Fruit fly (Drosophila melanogaster) whole organism, embryonic: ENCODE measurements around the gene Nup358.
A peak's percentile ranks its signal among the peaks of the same experiment; 100 is the strongest.

Experiments used
- Abd-B ChIP-seq: fragments of 200-800 bp; sonication (Bioruptor generic); optimal IDR thresholded peaks from 2 replicates; lab custom pipeline; 2018; ENCODE audit warnings: missing biosample characterization, mild to moderate bottlenecking, missing genetic modification characterization, moderate library complexity
- Adf1 ChIP-seq: fragments of 200-800 bp; sonication (Bioruptor generic); IDR thresholded peaks from 2 replicates; pipeline ENCODE4 v1.3.6; 2022; ENCODE audit warnings: missing biosample characterization, missing genetic modification characterization
- Atf3 ChIP-seq: fragments of 200-800 bp; sonication (Bioruptor generic); optimal IDR thresholded peaks from 3 replicates; lab custom pipeline; 2016; ENCODE audit warnings: missing biosample characterization, missing genetic modification characterization
- Awh ChIP-seq: fragments of 200-800 bp; sonication (Bioruptor generic); IDR thresholded peaks from 2 replicates; pipeline ENCODE4, ENCODE4 v1.3.6; 2022; ENCODE audit warnings: missing biosample characterization, missing genetic modification characterization
- BEAF-32 ChIP-seq: fragments of 200-800 bp; sonication (Bioruptor generic); optimal IDR thresholded peaks from 3 replicates; lab custom pipeline; 2017; ENCODE audit warnings: missing biosample characterization, missing genetic modification characterization, mild to moderate bottlenecking, moderate library complexity, missing genetic modification reagents
- BtbVII ChIP-seq: fragments of 200-800 bp; sonication (Bioruptor generic); optimal IDR thresholded peaks from 3 replicates; lab custom pipeline; 2017; ENCODE audit warnings: missing biosample characterization, mild to moderate bottlenecking, missing genetic modification characterization
- C15 ChIP-seq: fragments of 200-800 bp; sonication (Bioruptor generic); IDR thresholded peaks from 3 replicates; pipeline ENCODE4 v1.3.6; 2022; ENCODE audit warnings: missing biosample characterization, missing genetic modification characterization
- CG10274 ChIP-seq: fragments of 200-800 bp; sonication (Bioruptor generic); optimal IDR thresholded peaks from 3 replicates; lab custom pipeline; 2017; ENCODE audit warnings: missing biosample characterization, mild to moderate bottlenecking, missing genetic modification characterization
- CG10366 ChIP-seq: fragments of 200-800 bp; sonication (Bioruptor generic); IDR thresholded peaks from 2 replicates; pipeline ENCODE4 v1.3.6; 2022; ENCODE audit warnings: missing biosample characterization, missing genetic modification characterization
- CG10431 ChIP-seq: fragments of 200-800 bp; sonication (Bioruptor generic); optimal IDR thresholded peaks from 3 replicates; lab custom pipeline; 2018; ENCODE audit warnings: missing biosample characterization, mild to moderate bottlenecking, missing genetic modification characterization
- CG10959 ChIP-seq: fragments of 200-800 bp; sonication (Bioruptor generic); IDR thresholded peaks from 2 replicates; pipeline ENCODE4 v1.3.6; 2022; ENCODE audit warnings: missing biosample characterization, missing genetic modification characterization
- CG12071 ChIP-seq: fragments of 200-800 bp; sonication (Bioruptor generic); optimal IDR thresholded peaks from 3 replicates; lab custom pipeline; 2018; ENCODE audit warnings: missing biosample characterization, mild to moderate bottlenecking, missing genetic modification characterization
- CG13287 ChIP-seq: fragments of 200-800 bp; sonication (Bioruptor generic); IDR thresholded peaks from 2 replicates; pipeline ENCODE4 v1.3.6; 2022; ENCODE audit warnings: missing biosample characterization, missing genetic modification characterization; ENCODE audit not compliant: partially characterized antibody
- CG13775 ChIP-seq: fragments of 200-800 bp; sonication (Bioruptor generic); optimal IDR thresholded peaks from 3 replicates; lab custom pipeline; 2017; ENCODE audit warnings: missing biosample characterization, mild to moderate bottlenecking, missing genetic modification characterization
- CG17359 ChIP-seq: fragments of 200-800 bp; sonication (Bioruptor generic); optimal IDR thresholded peaks from 3 replicates; lab custom pipeline; 2018; ENCODE audit warnings: missing biosample characterization, mild to moderate bottlenecking, missing genetic modification characterization, moderate library complexity
- CG32772 ChIP-seq: fragments of 200-800 bp; sonication (Bioruptor generic); IDR thresholded peaks from 2 replicates; pipeline ENCODE4 v1.3.6; 2022; ENCODE audit warnings: missing biosample characterization, missing genetic modification characterization
- CG34224 ChIP-seq: fragments of 200-800 bp; sonication (Bioruptor generic); IDR thresholded peaks from 3 replicates; pipeline ENCODE4 v1.3.6; 2022; ENCODE audit warnings: missing biosample characterization, missing genetic modification characterization; ENCODE audit not compliant: partially characterized antibody
- CG34422 ChIP-seq: fragments of 200-800 bp; sonication (Bioruptor generic); IDR thresholded peaks from 3 replicates; pipeline ENCODE4 v1.3.6; 2022; ENCODE audit warnings: missing biosample characterization, missing genetic modification characterization
- CG5245 ChIP-seq: fragments of 200-800 bp; sonication (Bioruptor generic); optimal IDR thresholded peaks from 3 replicates; lab custom pipeline; 2016; ENCODE audit warnings: missing biosample characterization, missing genetic modification characterization
- CG7271 ChIP-seq: fragments of 200-800 bp; sonication (Bioruptor generic); optimal IDR thresholded peaks from 2 replicates; lab custom pipeline; 2018; ENCODE audit warnings: missing biosample characterization, mild to moderate bottlenecking, missing genetic modification characterization, moderate library complexity
- CG7372 ChIP-seq: fragments of 200-800 bp; sonication (Bioruptor generic); IDR thresholded peaks from 2 replicates; pipeline ENCODE4 v1.3.6; 2022; ENCODE audit warnings: missing biosample characterization, missing genetic modification characterization
- CG8388 ChIP-seq: fragments of 200-800 bp; sonication (Bioruptor generic); optimal IDR thresholded peaks from 2 replicates; lab custom pipeline; 2019; ENCODE audit warnings: missing biosample characterization, mild to moderate bottlenecking, missing genetic modification characterization, moderate library complexity
- CG9215 ChIP-seq: fragments of 200-800 bp; sonication (Bioruptor generic); IDR thresholded peaks from 2 replicates; pipeline ENCODE4 v1.3.6; 2022; ENCODE audit warnings: missing biosample characterization, missing genetic modification characterization
- CG9437 ChIP-seq: fragments of 200-800 bp; sonication (Bioruptor generic); optimal IDR thresholded peaks from 2 replicates; lab custom pipeline; 2018; ENCODE audit warnings: missing biosample characterization, mild to moderate bottlenecking, missing genetic modification characterization
- CG9797 ChIP-seq: fragments of 200-800 bp; sonication (Bioruptor generic); optimal IDR thresholded peaks from 3 replicates; lab custom pipeline; 2018; ENCODE audit warnings: missing biosample characterization, mild to moderate bottlenecking, missing genetic modification characterization
- CTCF ChIP-seq: fragments of 200-800 bp; sonication (Bioruptor generic); optimal IDR thresholded peaks from 2 replicates; lab custom pipeline; 2017; ENCODE audit warnings: missing biosample characterization, mild to moderate bottlenecking, missing genetic modification characterization, moderate library complexity
- Chrac-16 ChIP-seq: fragments of 200-800 bp; sonication (Bioruptor generic); optimal IDR thresholded peaks from 3 replicates; lab custom pipeline; 2016; ENCODE audit warnings: missing biosample characterization, missing genetic modification characterization
- Doc2 ChIP-seq: fragments of 200-800 bp; sonication (Bioruptor generic); IDR thresholded peaks from 2 replicates; pipeline ENCODE4 v1.3.6; 2022; ENCODE audit warnings: missing biosample characterization, missing genetic modification characterization
- Doc3 ChIP-seq: fragments of 200-800 bp; sonication (Bioruptor generic); IDR thresholded peaks from 3 replicates; pipeline ENCODE4 v1.3.6; 2022; ENCODE audit warnings: missing biosample characterization, missing genetic modification characterization; ENCODE audit not compliant: partially characterized antibody
- Hand ChIP-seq: fragments of 200-800 bp; sonication (Bioruptor generic); optimal IDR thresholded peaks from 2 replicates; lab custom pipeline; 2017; ENCODE audit warnings: mild to moderate bottlenecking, missing biosample characterization, missing genetic modification reagents, missing genetic modification characterization
- Hmx ChIP-seq: fragments of 200-800 bp; sonication (Bioruptor generic); optimal IDR thresholded peaks from 2 replicates; lab custom pipeline; 2016; ENCODE audit warnings: missing biosample characterization, missing genetic modification characterization
- Kr ChIP-seq: fragments of 200-800 bp; sonication (Bioruptor generic); optimal IDR thresholded peaks from 2 replicates; lab custom pipeline; 2017; ENCODE audit warnings: missing biosample characterization, mild to moderate bottlenecking, missing genetic modification characterization
- Taf1 ChIP-seq: fragments of 200-800 bp; sonication (Bioruptor generic); IDR thresholded peaks from 2 replicates; pipeline ENCODE4 v1.3.6; 2022; ENCODE audit warnings: missing biosample characterization, missing genetic modification characterization
- aop ChIP-seq: fragments of 200-800 bp; sonication (Bioruptor generic); IDR thresholded peaks from 2 replicates; pipeline ENCODE4 v1.3.6; 2022; ENCODE audit warnings: missing biosample characterization, missing genetic modification characterization
- bab2 ChIP-seq: fragments of 200-800 bp; sonication (Bioruptor generic); optimal IDR thresholded peaks from 2 replicates; lab custom pipeline; 2016; ENCODE audit warnings: missing biosample characterization, missing genetic modification characterization
- br ChIP-seq: fragments of >200 bp; optimal IDR thresholded peaks from 2 replicates; lab custom pipeline; 2017
- cas ChIP-seq: fragments of 200-800 bp; sonication (Bioruptor generic); IDR thresholded peaks from 2 replicates; pipeline ENCODE4 v1.3.6; 2022; ENCODE audit warnings: missing biosample characterization, missing genetic modification characterization
- cg ChIP-seq: fragments of 200-800 bp; sonication (Bioruptor generic); optimal IDR thresholded peaks from 3 replicates; lab custom pipeline; 2019; ENCODE audit warnings: missing biosample characterization, mild to moderate bottlenecking, missing genetic modification characterization, moderate library complexity
- dysf ChIP-seq: fragments of 200-800 bp; sonication (Bioruptor generic); IDR thresholded peaks from 3 replicates; pipeline ENCODE4 v1.3.6; 2022; ENCODE audit warnings: missing biosample characterization, missing genetic modification characterization
- ewg ChIP-seq: fragments of 200-800 bp; sonication (Bioruptor generic); optimal IDR thresholded peaks from 3 replicates; lab custom pipeline; 2017; ENCODE audit warnings: mild to moderate bottlenecking, missing biosample characterization, missing genetic modification reagents, missing genetic modification characterization
- h ChIP-seq: fragments of >200 bp; optimal IDR thresholded peaks from 2 replicates; lab custom pipeline; 2017
- her ChIP-seq: fragments of 200-800 bp; sonication (Bioruptor generic); optimal IDR thresholded peaks from 2 replicates; lab custom pipeline; 2016; ENCODE audit warnings: missing biosample characterization, missing genetic modification characterization
- jigr1 ChIP-seq: fragments of 200-800 bp; sonication (Bioruptor generic); IDR thresholded peaks from 3 replicates; pipeline ENCODE4 v1.3.6; 2022; ENCODE audit warnings: missing biosample characterization, missing genetic modification characterization
- kni ChIP-seq: fragments of 200-800 bp; sonication (Bioruptor generic); optimal IDR thresholded peaks from 3 replicates; lab custom pipeline; 2017; ENCODE audit warnings: mild to moderate bottlenecking, missing biosample characterization, missing genetic modification reagents, missing genetic modification characterization
- repo ChIP-seq: fragments of 200-800 bp; sonication (Bioruptor generic); optimal IDR thresholded peaks from 2 replicates; lab custom pipeline; 2016; ENCODE audit warnings: missing biosample characterization, missing genetic modification characterization
- salm ChIP-seq: fragments of 200-800 bp; sonication (Bioruptor generic); optimal IDR thresholded peaks from 2 replicates; lab custom pipeline; 2018; ENCODE audit warnings: missing biosample characterization, mild to moderate bottlenecking, missing genetic modification characterization
- scrt ChIP-seq: fragments of 200-800 bp; sonication (Bioruptor generic); optimal IDR thresholded peaks from 2 replicates; lab custom pipeline; 2018; ENCODE audit warnings: missing biosample characterization, mild to moderate bottlenecking, missing genetic modification characterization, moderate library complexity
- sens-2 ChIP-seq: fragments of 200-800 bp; sonication (Bioruptor generic); IDR thresholded peaks from 2 replicates; pipeline ENCODE4 v1.3.6; 2022; ENCODE audit warnings: missing biosample characterization, missing genetic modification characterization
- sr ChIP-seq: fragments of 200-800 bp; sonication (Bioruptor generic); IDR thresholded peaks from 3 replicates; pipeline ENCODE4 v1.3.6; 2022; ENCODE audit warnings: missing biosample characterization, missing genetic modification characterization
- tll ChIP-seq, 2 experiments: fragments of 200-800 bp in 1 of 2; fragments of >200 bp in 1 of 2; sonication (Bioruptor generic) in 1 of 2; optimal IDR thresholded peaks; 2 replicates each; lab custom pipeline; 2017 to 2019; ENCODE audit warnings: missing biosample characterization in 2 of 2, missing genetic modification characterization in 2 of 2, mild to moderate bottlenecking in 1 of 2, moderate library complexity in 1 of 2
- wor ChIP-seq: fragments of 200-800 bp; sonication (Bioruptor generic); IDR thresholded peaks from 2 replicates; pipeline ENCODE4 v1.3.6; 2022; ENCODE audit warnings: missing biosample characterization, missing genetic modification characterization
- zf30C ChIP-seq: fragments of 200-800 bp; sonication (Bioruptor generic); optimal IDR thresholded peaks from 3 replicates; lab custom pipeline; 2018; ENCODE audit warnings: missing biosample characterization, mild to moderate bottlenecking, missing genetic modification characterization

Gene Nup358

DNA sequence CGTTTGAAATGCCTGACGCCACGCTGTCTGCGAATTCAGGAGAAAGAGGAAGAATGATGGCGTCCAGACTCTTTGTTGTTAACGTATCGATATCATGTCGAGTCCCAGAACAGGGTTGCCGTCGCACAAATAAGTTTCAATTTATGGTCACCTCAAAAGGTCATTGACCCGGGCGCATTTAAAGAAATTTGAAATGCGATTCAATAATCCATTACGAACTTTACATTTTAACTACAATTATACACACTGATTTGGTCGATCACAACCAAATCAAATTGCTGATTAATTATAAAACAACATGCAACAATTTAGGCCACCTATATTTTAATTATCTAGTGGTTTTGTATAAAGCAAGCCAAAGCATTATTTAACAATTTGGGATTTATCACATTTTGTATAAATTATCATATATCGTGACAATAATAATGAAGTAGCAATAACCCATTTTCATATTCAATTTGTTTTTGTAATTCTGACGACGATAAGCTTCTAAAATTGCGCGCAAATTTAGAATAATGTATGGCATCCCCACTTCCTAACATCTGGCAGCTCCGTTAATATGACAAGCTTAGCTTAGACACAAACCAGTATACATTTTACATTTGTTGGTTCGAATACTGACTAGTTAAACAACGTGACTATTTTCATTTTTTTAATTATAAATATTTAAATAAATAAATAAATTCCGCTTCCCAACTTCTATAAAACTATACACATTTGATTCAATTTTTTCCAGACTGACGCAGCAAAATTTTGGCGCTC, 3.9 kb upstream of the Nup358 start, which contains the start of gene bam (continued):
- TF ChIP-seq CG10366 (no peak), CG10431 (GFP tag; lab: Kevin White, UChicago) (no peak), cas (no peak), Taf1 (no peak), C15 (GFP tag; lab: Robert Waterston, UW) (no peak), repo (GFP tag; lab: Kevin White, UChicago) (no peak), Abd-B (GFP tag; lab: Kevin White, UChicago) (no peak), wor (GFP tag; lab: Robert Waterston, UW) (no peak), BEAF-32 (GFP tag; lab: Kevin White, UChicago) (peak; percentile 24), Chrac-16 (GFP tag; lab: Kevin White, UChicago) (no peak), CG13775 (no peak), CG17359 (tag; lab: Kevin White, UChicago) (no peak), ewg (no peak), CG34422 (GFP tag; lab: Robert Waterston, UW) (no peak), dysf (GFP tag; lab: Robert Waterston, UW) (no peak), CTCF (GFP tag; lab: Kevin White, UChicago) (peak; percentile 76), CG9437 (GFP tag; lab: Kevin White, UChicago) (no peak), kni (GFP tag; lab: Kevin White, UChicago) (no peak), CG7372 (GFP tag; lab: Robert Waterston, UW) (no peak), Awh (no peak), h (lab: Kevin White, UChicago) (no peak), Hand (GFP tag; lab: Kevin White, UChicago) (no peak), CG7271 (tag; lab: Kevin White, UChicago) (no peak), scrt (no peak), cg (GFP tag; lab: Kevin White, UChicago) (no peak), CG8388 (GFP tag; lab: Kevin White, UChicago) (no peak), CG5245 (no peak), Adf1 (no peak), CG12071 (GFP tag; lab: Kevin White, UChicago) (no peak), BtbVII (no peak), Hmx (GFP tag; lab: Kevin White, UChicago) (no peak), CG10959 (GFP tag; lab: Robert Waterston, UW) (no peak), CG32772 (GFP tag; lab: Robert Waterston, UW) (no peak), sr (GFP tag; lab: Robert Waterston, UW) (no peak), her (GFP tag; lab: Kevin White, UChicago) (no peak), CG9797 (GFP tag; lab: Kevin White, UChicago) (no peak), jigr1 (GFP tag; lab: Robert Waterston, UW) (no peak), CG10274 (no peak), bab2 (GFP tag; lab: Kevin White, UChicago) (no peak), CG13287 (GFP tag; lab: Robert Waterston, UW) (no peak; the same call in 1 of the 2 replicates), CG34224 (GFP tag; lab: Robert Waterston, UW) (no peak), salm (no peak), br (lab: Kevin White, UChicago) (no peak), Doc3 (GFP tag; lab: Robert Waterston, UW) (no peak), tll (GFP tag; optimal IDR thresholded peaks at IDR 0.05; lab: Kevin White, UChicago) (no peak), Atf3 (no peak), aop (GFP tag; lab: Robert Waterston, UW) (no peak), Doc2 (GFP tag; lab: Robert Waterston, UW) (no peak), Kr (GFP tag; lab: Kevin White, UChicago) (no peak), zf30C (no peak), sens-2 (GFP tag; lab: Robert Waterston, UW) (no peak), CG9215 (no peak)
